Worm (Caenorhabditis elegans) whole organism, L2 larva: Measurements from ENCODE around the gene F54F12.1.

Experiments
- C34F6.9 ChIP-seq: fragments of 150-350 bp; optimal IDR thresholded peaks from 2 replicates; lab custom pipeline; 2014; ENCODE audit warnings: missing biosample characterization, missing genetic modification characterization
- F13H6.1 ChIP-seq: sonication (generic microtip); optimal IDR thresholded peaks from 2 replicates; lab custom pipeline; 2016; ENCODE audit warnings: missing genetic modification characterization, missing compliant biosample characterization
- R02D3.7 ChIP-seq: fragments of 150-350 bp; optimal IDR thresholded peaks from 2 replicates; lab custom pipeline; 2014; ENCODE audit warnings: missing biosample characterization, missing genetic modification characterization
- Y55F3AM.14 ChIP-seq: fragments of 200-800 bp; sonication (Bioruptor generic); optimal IDR thresholded peaks from 2 replicates; lab custom pipeline; 2018; ENCODE audit warnings: mild to moderate bottlenecking, missing genetic modification characterization, missing compliant biosample characterization
- ZK546.5 ChIP-seq: sonication (generic microtip); optimal IDR thresholded peaks from 2 replicates; lab custom pipeline; 2017; ENCODE audit warnings: missing biosample characterization, missing genetic modification characterization
- alr-1 ChIP-seq: fragments of 150-350 bp; optimal IDR thresholded peaks from 2 replicates; lab custom pipeline; 2014; ENCODE audit warnings: missing biosample characterization, missing genetic modification characterization
- aly-2 ChIP-seq: fragments of 150-350 bp; optimal IDR thresholded peaks from 2 replicates; lab custom pipeline; 2014; ENCODE audit warnings: missing biosample characterization, missing genetic modification characterization
- ama-1 ChIP-seq: fragments of 150-350 bp; optimal IDR thresholded peaks from 2 replicates; lab custom pipeline; 2018; ENCODE audit warnings: inconsistent platforms
- blmp-1 ChIP-seq: sonication (generic microtip); optimal IDR thresholded peaks from 2 replicates; lab custom pipeline; 2017; ENCODE audit warnings: missing genetic modification characterization, mild to moderate bottlenecking, missing compliant biosample characterization, antibody characterized with exemption, moderate library complexity; ENCODE audit not compliant: insufficient read depth
- ceh-16 ChIP-seq: fragments of 150-350 bp; optimal IDR thresholded peaks from 2 replicates; lab custom pipeline; 2014; ENCODE audit warnings: missing biosample characterization, missing genetic modification characterization
- ceh-82 ChIP-seq: fragments of 150-350 bp; optimal IDR thresholded peaks from 2 replicates; lab custom pipeline; 2014; ENCODE audit warnings: missing biosample characterization, missing genetic modification characterization
- crh-2 ChIP-seq: sonication (generic microtip); optimal IDR thresholded peaks from 2 replicates; lab custom pipeline; 2017; ENCODE audit warnings: missing biosample characterization, missing genetic modification characterization
- dmd-4 ChIP-seq: sonication (generic microtip); optimal IDR thresholded peaks from 2 replicates; lab custom pipeline; 2017; ENCODE audit warnings: missing biosample characterization, missing genetic modification characterization
- egl-27 ChIP-seq: sonication (generic microtip); optimal IDR thresholded peaks from 3 replicates; lab custom pipeline; 2017; ENCODE audit warnings: missing biosample characterization, missing genetic modification reagents, missing genetic modification characterization
- elt-1 ChIP-seq: fragments of 150-350 bp; optimal IDR thresholded peaks from 2 replicates; lab custom pipeline; 2014; ENCODE audit warnings: missing biosample characterization, missing genetic modification characterization
- elt-3 ChIP-seq: sonication (generic microtip); optimal IDR thresholded peaks from 2 replicates; lab custom pipeline; 2017; ENCODE audit warnings: missing biosample characterization, missing genetic modification characterization
- fos-1 ChIP-seq: fragments of 150-350 bp; optimal IDR thresholded peaks from 2 replicates; lab custom pipeline; 2014; ENCODE audit warnings: missing biosample characterization, missing genetic modification characterization
- gmeb-1 ChIP-seq: fragments of 150-350 bp; optimal IDR thresholded peaks from 2 replicates; lab custom pipeline; 2014; ENCODE audit warnings: missing biosample characterization, missing genetic modification characterization
- lin-11 ChIP-seq: fragments of 150-350 bp; sonication (generic microtip); optimal IDR thresholded peaks from 2 replicates; lab custom pipeline; 2014; ENCODE audit warnings: missing biosample characterization, missing genetic modification characterization, inconsistent platforms, mixed read lengths
- lin-13 ChIP-seq: fragments of 150-350 bp; optimal IDR thresholded peaks from 2 replicates; lab custom pipeline; 2014; ENCODE audit warnings: missing biosample characterization, missing genetic modification reagents, missing genetic modification characterization
- lin-39 ChIP-seq: fragments of 150-350 bp; optimal IDR thresholded peaks from 2 replicates; lab custom pipeline; 2014; ENCODE audit warnings: missing biosample characterization, missing genetic modification reagents, missing genetic modification characterization
- lsy-2 ChIP-seq, 2 experiments: fragments of 150-350 bp in 1 of 2; sonication (generic microtip) in 1 of 2; optimal IDR thresholded peaks; 2 replicates each; lab custom pipeline; 2014 to 2017; ENCODE audit warnings: missing biosample characterization in 2 of 2, missing genetic modification characterization in 2 of 2
- mab-5 ChIP-seq: fragments of 150-350 bp; optimal IDR thresholded peaks from 2 replicates; lab custom pipeline; 2014; ENCODE audit warnings: missing biosample characterization, missing genetic modification characterization
- mbf-1 ChIP-seq: sonication (generic microtip); optimal IDR thresholded peaks from 2 replicates; lab custom pipeline; 2017; ENCODE audit warnings: missing biosample characterization, missing genetic modification characterization
- mdl-1 ChIP-seq, 2 experiments: fragments of 150-350 bp in 1 of 2; sonication (generic microtip) in 1 of 2; optimal IDR thresholded peaks; 2 replicates each; lab custom pipeline; 2017; ENCODE audit warnings: missing biosample characterization in 2 of 2, missing genetic modification characterization in 2 of 2
- nhr-10 ChIP-seq: sonication (generic microtip); optimal IDR thresholded peaks from 2 replicates; lab custom pipeline; 2017; ENCODE audit warnings: missing biosample characterization, missing genetic modification characterization
- nhr-11 ChIP-seq: fragments of 150-350 bp; optimal IDR thresholded peaks from 2 replicates; lab custom pipeline; 2014; ENCODE audit warnings: missing biosample characterization, missing genetic modification characterization
- nhr-12 ChIP-seq: fragments of 150-350 bp; optimal IDR thresholded peaks from 2 replicates; lab custom pipeline; 2014; ENCODE audit warnings: missing biosample characterization, missing genetic modification characterization
- nhr-129 ChIP-seq: fragments of 150-350 bp; optimal IDR thresholded peaks from 2 replicates; lab custom pipeline; 2014; ENCODE audit warnings: missing biosample characterization, missing genetic modification characterization
- nhr-21 ChIP-seq: fragments of 150-350 bp; optimal IDR thresholded peaks from 2 replicates; lab custom pipeline; 2014; ENCODE audit warnings: missing biosample characterization, missing genetic modification characterization
- nhr-23 ChIP-seq: fragments of 150-350 bp; optimal IDR thresholded peaks from 2 replicates; lab custom pipeline; 2014; ENCODE audit warnings: missing biosample characterization, missing genetic modification reagents, missing genetic modification characterization
- nhr-237 ChIP-seq: fragments of 150-350 bp; optimal IDR thresholded peaks from 2 replicates; lab custom pipeline; 2014; ENCODE audit warnings: missing biosample characterization, missing genetic modification characterization
- nhr-25 ChIP-seq: fragments of 150-350 bp; sonication (generic microtip); optimal IDR thresholded peaks from 3 replicates; lab custom pipeline; 2014; ENCODE audit warnings: missing biosample characterization, missing genetic modification characterization
- nhr-6 ChIP-seq: fragments of 150-350 bp; optimal IDR thresholded peaks from 2 replicates; lab custom pipeline; 2014; ENCODE audit warnings: missing biosample characterization, missing genetic modification characterization
- nhr-77 ChIP-seq: fragments of 150-350 bp; optimal IDR thresholded peaks from 2 replicates; lab custom pipeline; 2014; ENCODE audit warnings: missing biosample characterization, missing genetic modification characterization
- peb-1 ChIP-seq: fragments of 150-350 bp; optimal IDR thresholded peaks from 2 replicates; lab custom pipeline; 2014; ENCODE audit warnings: missing biosample characterization, missing genetic modification characterization
- sem-4 ChIP-seq: fragments of 150-350 bp; optimal IDR thresholded peaks from 2 replicates; lab custom pipeline; 2014; ENCODE audit warnings: missing biosample characterization, missing genetic modification reagents, missing genetic modification characterization
- skn-1 ChIP-seq: sonication (generic microtip); optimal IDR thresholded peaks from 2 replicates; lab custom pipeline; 2017; ENCODE audit warnings: missing biosample characterization, missing genetic modification characterization
- sma-3 ChIP-seq: sonication (generic microtip); optimal IDR thresholded peaks from 2 replicates; lab custom pipeline; 2016; ENCODE audit warnings: missing genetic modification reagents, missing genetic modification characterization, missing compliant biosample characterization
- sma-9 ChIP-seq, 2 experiments: fragments of 150-350 bp in 1 of 2; sonication (generic microtip) in 1 of 2; optimal IDR thresholded peaks; 2 replicates each; lab custom pipeline; 2014 to 2016; ENCODE audit warnings: missing genetic modification characterization in 2 of 2, mild to moderate bottlenecking in 1 of 2, missing biosample characterization in 1 of 2, missing compliant biosample characterization in 1 of 2, missing genetic modification reagents in 1 of 2, moderate library complexity in 1 of 2
- snpc-4 ChIP-seq: fragments of 150-350 bp; optimal IDR thresholded peaks from 2 replicates; lab custom pipeline; 2014; ENCODE audit warnings: missing biosample characterization, missing genetic modification characterization
- unc-39 ChIP-seq: fragments of 150-350 bp; optimal IDR thresholded peaks from 2 replicates; lab custom pipeline; 2014; ENCODE audit warnings: missing biosample characterization, missing genetic modification characterization
- unc-55 ChIP-seq: fragments of 150-350 bp; sonication (generic microtip); optimal IDR thresholded peaks from 3 replicates; lab custom pipeline; 2014; ENCODE audit warnings: missing biosample characterization, missing genetic modification reagents, missing genetic modification characterization
- unc-62 ChIP-seq: fragments of 150-350 bp; optimal IDR thresholded peaks from 2 replicates; lab custom pipeline; 2014; ENCODE audit warnings: missing biosample characterization, missing genetic modification reagents, missing genetic modification characterization
- zag-1 ChIP-seq: fragments of 150-350 bp; optimal IDR thresholded peaks from 2 replicates; lab custom pipeline; 2014; ENCODE audit warnings: missing biosample characterization, missing genetic modification characterization
- ztf-1 ChIP-seq: fragments of 200-800 bp; sonication (Bioruptor generic); conservative IDR thresholded peaks from 2 replicates; pipeline ENCODE4 v1.3.6; 2022; ENCODE audit warnings: missing genetic modification characterization, missing compliant biosample characterization
- ztf-11 ChIP-seq: sonication (generic microtip); optimal IDR thresholded peaks from 2 replicates; lab custom pipeline; 2017; ENCODE audit warnings: missing biosample characterization, missing genetic modification characterization
- ztf-4 ChIP-seq: fragments of 150-350 bp; optimal IDR thresholded peaks from 2 replicates; lab custom pipeline; 2014; ENCODE audit warnings: missing biosample characterization, missing genetic modification characterization

F54F12.1 gene

ce11 chrIII:13062414-13062965 is 7.2 kb upstream of the F54F12.1 start (continued):
- TF ChIP-seq elt-1 (tag; lab: Kevin White, UChicago) (no peak), nhr-11 (tag; lab: Kevin White, UChicago) (no peak)

ce11 chrIII:13061734-13062133 is 6.5 kb upstream of the F54F12.1 start:
- TF ChIP-seq mab-5 (tag; lab: Kevin White, UChicago), result no peak
- no peak for TF ChIP-seq crh-2 (tag; lab: Kevin White, UChicago)
- TF ChIP-seq, all 48 proteins: peak for 0

- no peak for TF ChIP-seq nhr-11 (tag; lab: Kevin White, UChicago)
- TF ChIP-seq blmp-1 (tag; lab: Kevin White, UChicago), result peak; percentile 64
- TF ChIP-seq unc-55 (GFP tag; lab: Kevin White, UChicago), result peak; percentile 96
- peak; percentile 99 for TF ChIP-seq sma-9 (GFP tag; optimal IDR thresholded peaks at IDR 0.05; lab: Kevin White, UChicago)
- peak; percentile 57 for TF ChIP-seq sma-9 (tag; optimal IDR thresholded peaks at IDR 0.05; lab: Kevin White, UChicago)
- peak; percentile 97 for TF ChIP-seq nhr-25 (tag; lab: Kevin White, UChicago)
- peak; percentile 79 for TF ChIP-seq sma-3 (GFP tag; lab: Kevin White, UChicago)
- no peak for TF ChIP-seq unc-39 (tag; lab: Kevin White, UChicago)
- peak; percentile 98 for TF ChIP-seq crh-2 (tag; lab: Kevin White, UChicago)
- peak; percentile 95 for TF ChIP-seq mab-5 (tag; lab: Kevin White, UChicago)
- peak; percentile 35 for TF ChIP-seq ceh-82
- peak; percentile 98 for TF ChIP-seq nhr-6
- no peak for TF ChIP-seq elt-1 (tag; lab: Kevin White, UChicago)
- no peak for TF ChIP-seq lin-39 (tag; lab: Kevin White, UChicago)
- peak; percentile 92 for TF ChIP-seq lin-13 (GFP tag; lab: Kevin White, UChicago)
- TF ChIP-seq fos-1 (tag; lab: Kevin White, UChicago), result peak; percentile 87
- peak; percentile 96 for TF ChIP-seq F13H6.1 (tag; lab: Kevin White, UChicago)
- TF ChIP-seq ztf-11, result peak; percentile 3
- peak; percentile 55 for TF ChIP-seq ceh-16 (tag; lab: Kevin White, UChicago)
- no peak for TF ChIP-seq elt-3 (tag; lab: Kevin White, UChicago)
- TF ChIP-seq egl-27 (tag; lab: Kevin White, UChicago), result peak; percentile 96
- TF ChIP-seq nhr-21 (tag; lab: Kevin White, UChicago), result peak; percentile 91
- peak; percentile 99 for TF ChIP-seq C34F6.9 (tag; lab: Kevin White, UChicago)
- TF ChIP-seq sem-4 (tag; lab: Kevin White, UChicago), result peak; percentile 99
- peak; percentile 83 for TF ChIP-seq gmeb-1 (tag; lab: Kevin White, UChicago)
- TF ChIP-seq dmd-4 (tag; lab: Kevin White, UChicago), result no peak
- TF ChIP-seq lsy-2 (tag; optimal IDR thresholded peaks at IDR 0.05; lab: Kevin White, UChicago), result peak; percentile 88 to 96
- TF ChIP-seq nhr-77 (tag; lab: Kevin White, UChicago), result peak; percentile 19
- TF ChIP-seq mdl-1 (tag; optimal IDR thresholded peaks at IDR 0.05; lab: Kevin White, UChicago), result peak; percentile 80 to 88
- TF ChIP-seq aly-2, result no peak
- peak; percentile 96 for TF ChIP-seq ztf-4 (tag; lab: Kevin White, UChicago)
- TF ChIP-seq nhr-23 (tag; lab: Kevin White, UChicago), result no peak
- TF ChIP-seq nhr-12, result no peak
- peak; percentile 91 for TF ChIP-seq zag-1 (tag; lab: Kevin White, UChicago)
- TF ChIP-seq peb-1 (tag; lab: Kevin White, UChicago), result no peak
- TF ChIP-seq ama-1, result peak; percentile 98
- peak; percentile 81 for TF ChIP-seq snpc-4 (tag; lab: Kevin White, UChicago)
- no peak for TF ChIP-seq Y55F3AM.14
- no peak for TF ChIP-seq ztf-1
- no peak for TF ChIP-seq mbf-1
- peak; percentile 40 for TF ChIP-seq R02D3.7 (tag; lab: Kevin White, UChicago)
- TF ChIP-seq nhr-10, result peak; percentile 57
- peak; percentile 76 for TF ChIP-seq unc-62 (GFP tag; lab: Kevin White, UChicago)
- TF ChIP-seq nhr-237 (tag; lab: Kevin White, UChicago), result peak; percentile 54
- TF ChIP-seq ZK546.5 (tag; lab: Kevin White, UChicago), result peak; percentile 47
- TF ChIP-seq lin-11 (tag; lab: Kevin White, UChicago), result peak; percentile 68
- TF ChIP-seq alr-1 (tag; lab: Kevin White, UChicago), result peak; percentile 30
- peak; percentile 97 for TF ChIP-seq nhr-129 (tag; lab: Kevin White, UChicago)
- peak; percentile 13 for TF ChIP-seq skn-1 (tag; lab: Kevin White, UChicago)
Observed at ce11 chrIII:13061136-13061535, 5.9 kb upstream of the F54F12.1 start.
